Worm (Caenorhabditis elegans) whole organism, L4 larva: ENCODE results near the gene sly-1.
A peak's percentile ranks its signal among the peaks of the same experiment; 100 is the strongest.

ENCODE experiments used
- F10B5.3 ChIP-seq: sonication (generic microtip); optimal IDR thresholded peaks from 2 replicates; lab custom pipeline; 2016; ENCODE audit warnings: mild to moderate bottlenecking, missing genetic modification characterization, missing compliant biosample characterization
- F26F4.8 ChIP-seq: fragments of 200-800 bp; sonication (Bioruptor generic); conservative IDR thresholded peaks from 2 replicates; pipeline ENCODE4 v1.3.6; 2022; ENCODE audit warnings: missing genetic modification characterization, missing compliant biosample characterization
- R02D3.7 ChIP-seq: fragments of 150-350 bp; sonication (generic microtip); optimal IDR thresholded peaks from 3 replicates; lab custom pipeline; 2014; ENCODE audit warnings: missing biosample characterization, missing genetic modification characterization
- Y105C5A.15 ChIP-seq: fragments of 200-800 bp; sonication (Bioruptor generic); IDR thresholded peaks from 2 replicates; pipeline ENCODE4 v1.3.6; 2022; ENCODE audit warnings: missing genetic modification characterization, missing compliant biosample characterization
- Y5F2A.4 ChIP-seq: fragments of 200-800 bp; sonication (Bioruptor generic); optimal IDR thresholded peaks from 2 replicates; lab custom pipeline; 2018; ENCODE audit warnings: mild to moderate bottlenecking, missing genetic modification characterization, missing compliant biosample characterization
- Y75B8A.6 ChIP-seq: fragments of 200-800 bp; sonication (Bioruptor generic); IDR thresholded peaks from 2 replicates; pipeline ENCODE4 v1.3.6; 2022; ENCODE audit warnings: missing genetic modification reagents, missing genetic modification characterization, missing compliant biosample characterization
- arid-1 ChIP-seq: fragments of 200-800 bp; sonication (Bioruptor generic); conservative IDR thresholded peaks from 2 replicates; pipeline ENCODE4 v1.3.6; 2022; ENCODE audit warnings: missing genetic modification reagents, missing genetic modification characterization, missing compliant biosample characterization
- ceh-20 ChIP-seq: fragments of 200-800 bp; sonication (Bioruptor generic); IDR thresholded peaks from 2 replicates; pipeline ENCODE4 v1.3.6; 2022; ENCODE audit warnings: missing genetic modification reagents, missing genetic modification characterization, missing compliant biosample characterization
- ceh-82 ChIP-seq: sonication (generic microtip); optimal IDR thresholded peaks from 2 replicates; lab custom pipeline; 2017; ENCODE audit warnings: missing biosample characterization, missing genetic modification characterization
- daf-12 ChIP-seq: fragments of 150-350 bp; optimal IDR thresholded peaks from 2 replicates; lab custom pipeline; 2014; ENCODE audit warnings: missing biosample characterization, missing genetic modification reagents, missing genetic modification characterization
- daf-16 ChIP-seq, 3 experiments: sonication (generic microtip); optimal IDR thresholded peaks; 2 replicates each; lab custom pipeline; 2016 to 2017; ENCODE audit warnings: missing genetic modification characterization in 3 of 3, missing genetic modification reagents in 3 of 3, mild to moderate bottlenecking in 2 of 3, missing compliant biosample characterization in 2 of 3, missing biosample characterization in 1 of 3, moderate library complexity in 1 of 3
- dpl-1 ChIP-seq: fragments of 150-350 bp; optimal IDR thresholded peaks from 2 replicates; lab custom pipeline; 2014; ENCODE audit warnings: missing biosample characterization, missing genetic modification reagents, missing genetic modification characterization
- dve-1 ChIP-seq: sonication (generic microtip); optimal IDR thresholded peaks from 2 replicates; lab custom pipeline; 2017; ENCODE audit warnings: antibody characterized with exemption, mild to moderate bottlenecking, missing genetic modification characterization, missing compliant biosample characterization; ENCODE audit not compliant: insufficient read depth
- egl-27 ChIP-seq: sonication (generic microtip); optimal IDR thresholded peaks from 3 replicates; lab custom pipeline; 2017; ENCODE audit warnings: missing biosample characterization, missing genetic modification reagents, missing genetic modification characterization
- fkh-10 ChIP-seq: fragments of 150-350 bp; optimal IDR thresholded peaks from 2 replicates; lab custom pipeline; 2014; ENCODE audit warnings: missing biosample characterization, missing genetic modification reagents, missing genetic modification characterization
- hlh-11 ChIP-seq: fragments of 200-800 bp; sonication (Bioruptor generic); optimal IDR thresholded peaks from 2 replicates; lab custom pipeline; 2018; ENCODE audit warnings: mild to moderate bottlenecking, missing genetic modification characterization, missing compliant biosample characterization
- hmg-1.1 ChIP-seq: fragments of 200-800 bp; sonication (Bioruptor generic); IDR thresholded peaks from 2 replicates; pipeline ENCODE4 v1.3.6; 2022; ENCODE audit warnings: missing genetic modification reagents, missing genetic modification characterization, missing compliant biosample characterization
- lin-13 ChIP-seq: fragments of 150-350 bp; optimal IDR thresholded peaks from 2 replicates; lab custom pipeline; 2014; ENCODE audit warnings: missing biosample characterization, missing genetic modification reagents, missing genetic modification characterization
- lin-15B ChIP-seq: fragments of 150-350 bp; sonication (generic microtip); optimal IDR thresholded peaks from 3 replicates; lab custom pipeline; 2014; ENCODE audit warnings: missing biosample characterization, missing genetic modification characterization
- lsy-2 ChIP-seq, 2 experiments: fragments of 150-350 bp in 1 of 2; sonication (generic microtip) in 1 of 2; optimal IDR thresholded peaks; 2 replicates each; lab custom pipeline; 2014 to 2017; ENCODE audit warnings: missing biosample characterization in 2 of 2, missing genetic modification characterization in 2 of 2
- madf-5 ChIP-seq, 2 experiments: fragments of 200-800 bp; sonication (Bioruptor generic); IDR thresholded peaks; 2 replicates each; pipeline ENCODE4 v1.3.6; 2022; ENCODE audit warnings: missing compliant biosample characterization in 2 of 2, missing genetic modification characterization in 2 of 2
- mdl-1 ChIP-seq, 2 experiments: fragments of 150-350 bp in 1 of 2; sonication (generic microtip) in 1 of 2; optimal IDR thresholded peaks; 2 replicates each; lab custom pipeline; 2014 to 2017; ENCODE audit warnings: missing biosample characterization in 2 of 2, missing genetic modification characterization in 2 of 2
- mdt-29 ChIP-seq: fragments of 200-800 bp; sonication (Bioruptor generic); IDR thresholded peaks from 2 replicates; pipeline ENCODE4 v1.3.6; 2022; ENCODE audit warnings: missing genetic modification reagents, missing genetic modification characterization, missing compliant biosample characterization
- mes-2 ChIP-seq: sonication (generic microtip); optimal IDR thresholded peaks from 2 replicates; lab custom pipeline; 2016; ENCODE audit warnings: missing genotype, mild to moderate bottlenecking, missing genetic modification characterization, missing compliant biosample characterization; ENCODE audit not compliant: poor library complexity, severe bottlenecking
- mxl-3 ChIP-seq: fragments of 200-800 bp; sonication (Bioruptor generic); optimal IDR thresholded peaks from 2 replicates; lab custom pipeline; 2018; ENCODE audit warnings: mild to moderate bottlenecking, missing genetic modification characterization, missing compliant biosample characterization
- nhr-10 ChIP-seq: fragments of 150-350 bp; optimal IDR thresholded peaks from 2 replicates; lab custom pipeline; 2014; ENCODE audit warnings: missing biosample characterization, missing genetic modification characterization
- nhr-11 ChIP-seq: fragments of 150-350 bp; optimal IDR thresholded peaks from 2 replicates; lab custom pipeline; 2014; ENCODE audit warnings: missing biosample characterization, missing genetic modification characterization
- nhr-237 ChIP-seq: sonication (generic microtip); optimal IDR thresholded peaks from 2 replicates; lab custom pipeline; 2017; ENCODE audit warnings: missing biosample characterization, missing genetic modification characterization
- nhr-25 ChIP-seq: sonication (generic microtip); optimal IDR thresholded peaks from 2 replicates; lab custom pipeline; 2017; ENCODE audit warnings: missing genetic modification characterization, mild to moderate bottlenecking, missing compliant biosample characterization, antibody characterized with exemption, moderate library complexity, borderline replicate concordance; ENCODE audit not compliant: insufficient read depth
- nhr-28 ChIP-seq: fragments of 150-350 bp; optimal IDR thresholded peaks from 2 replicates; lab custom pipeline; 2014; ENCODE audit warnings: missing biosample characterization, missing genetic modification characterization
- nhr-41 ChIP-seq: fragments of 200-800 bp; sonication (Bioruptor generic); IDR thresholded peaks from 2 replicates; pipeline ENCODE4 v1.3.6; 2022; ENCODE audit warnings: missing genetic modification reagents, missing genetic modification characterization, missing compliant biosample characterization
- nhr-76 ChIP-seq: fragments of 150-350 bp; optimal IDR thresholded peaks from 2 replicates; lab custom pipeline; 2014; ENCODE audit warnings: missing biosample characterization, missing genetic modification characterization
- rbr-2 ChIP-seq: sonication (generic microtip); optimal IDR thresholded peaks from 2 replicates; lab custom pipeline; 2016; ENCODE audit warnings: missing genotype, missing genetic modification characterization, missing compliant biosample characterization
- set-16 ChIP-seq: fragments of 200-800 bp; sonication (Bioruptor generic); IDR thresholded peaks from 2 replicates; pipeline ENCODE4 v1.3.6; 2022; ENCODE audit warnings: missing genetic modification reagents, missing genetic modification characterization, missing compliant biosample characterization
- tra-1 ChIP-seq: fragments of 200-800 bp; sonication (Bioruptor generic); IDR thresholded peaks from 2 replicates; pipeline ENCODE4 v1.3.6; 2022; ENCODE audit warnings: missing genetic modification reagents, missing genetic modification characterization, missing compliant biosample characterization
- unc-39 ChIP-seq: sonication (generic microtip); optimal IDR thresholded peaks from 2 replicates; lab custom pipeline; 2017; ENCODE audit warnings: missing biosample characterization, missing genetic modification characterization
- unc-62 ChIP-seq, 3 experiments: fragments of 150-350 bp in 1 of 3; sonication (generic microtip); optimal IDR thresholded peaks in 2 of 3; peaks in 1 of 3; 1 replicate in 1 of 3; 2 replicates in 2 of 3; lab custom pipeline; 2014 to 2017; ENCODE audit warnings: missing biosample characterization in 3 of 3, missing genetic modification characterization in 3 of 3, missing genetic modification reagents in 3 of 3, missing genotype in 1 of 3
- zag-1 ChIP-seq: fragments of 150-350 bp; optimal IDR thresholded peaks from 2 replicates; lab custom pipeline; 2014; ENCODE audit warnings: missing biosample characterization, missing genetic modification characterization
- zip-2 ChIP-seq: fragments of 150-350 bp; optimal IDR thresholded peaks from 2 replicates; lab custom pipeline; 2014; ENCODE audit warnings: missing biosample characterization, missing genetic modification characterization
- ztf-11 ChIP-seq: fragments of 150-350 bp; optimal IDR thresholded peaks from 2 replicates; lab custom pipeline; 2014; ENCODE audit warnings: missing biosample characterization, missing genetic modification characterization

Gene sly-1

DNA sequence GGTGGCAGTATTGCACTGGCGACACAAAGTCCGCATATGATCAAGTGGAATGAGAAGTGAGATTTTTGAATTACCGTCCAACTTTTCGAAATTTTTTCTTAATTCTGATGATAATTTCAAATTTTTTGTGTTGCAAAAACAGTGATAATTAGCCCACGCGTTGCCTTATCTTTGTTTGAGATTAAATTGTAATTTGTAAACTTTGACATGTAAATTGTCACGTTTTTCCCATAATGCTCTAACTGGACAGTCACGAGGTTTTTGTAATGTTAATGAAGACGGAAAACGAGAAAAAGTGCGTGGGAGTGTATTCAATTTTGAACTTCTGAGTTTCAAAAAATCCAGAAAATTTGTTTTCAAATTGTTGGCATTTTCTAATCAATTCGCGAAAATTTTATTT lies 25.4 kb upstream of the sly-1 start (continued):
- peak; percentile 64 for TF ChIP-seq dve-1 (tag; lab: Kevin White, UChicago)
- peak; percentile 11 for TF ChIP-seq hlh-11

DNA sequence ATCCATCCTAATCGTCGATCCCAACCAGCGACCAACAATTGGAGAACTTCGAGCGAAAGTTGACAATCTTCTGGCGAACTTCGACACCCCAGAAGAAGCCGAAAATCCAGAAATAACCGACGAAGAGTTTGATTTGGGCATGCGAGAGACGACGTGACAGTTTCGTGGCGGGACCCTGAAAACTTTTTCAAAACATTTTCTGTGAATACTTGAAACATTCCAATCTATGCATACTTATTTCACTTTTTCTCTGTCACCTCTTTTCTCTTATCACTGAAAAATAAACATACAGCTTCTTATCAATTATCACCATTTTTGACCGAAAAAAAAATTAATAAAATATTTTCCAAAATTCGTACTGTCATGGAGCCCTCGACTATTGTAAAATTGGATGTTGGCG lies 24.9 kb upstream of the sly-1 start, which contains the start of gene D2045.8:
TSS of gene D2045.8 (plus strand) at position 301 of the 400 bp plus-strand sequence.
- TF ChIP-seq madf-5 (GFP tag; IDR thresholded peaks at IDR 0.05; lab: Robert Waterston, UW) (no peak), daf-16 (GFP tag; optimal IDR thresholded peaks at IDR 0.05; lab: Kevin White, UChicago) (no peak), daf-16 (tag; optimal IDR thresholded peaks at IDR 0.05; lab: Kevin White, UChicago) (peak; percentile 18)

DNA sequence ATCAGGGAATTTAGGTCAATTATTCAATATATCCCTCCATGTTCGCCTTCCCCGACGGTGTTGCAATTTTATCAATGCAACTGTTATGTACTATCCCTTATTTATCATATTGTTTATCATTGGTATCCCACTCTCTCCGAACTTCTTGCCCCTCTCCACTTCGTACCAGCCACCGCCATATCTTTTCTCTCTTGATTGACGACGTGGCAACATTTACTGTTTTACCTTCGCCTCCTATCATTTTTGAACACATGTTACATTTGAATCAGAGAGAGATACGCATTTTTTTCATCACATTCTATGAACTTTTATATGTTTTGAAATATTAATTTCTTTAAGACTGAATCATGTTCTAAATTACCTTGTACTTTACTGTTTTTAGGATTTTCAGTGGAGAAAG lies 20.4 kb upstream of the sly-1 start:
- TF ChIP-seq mxl-3 (GFP tag; lab: Kevin White, UChicago) (peak; percentile 45), lin-13 (GFP tag; lab: Kevin White, UChicago) (no peak), ztf-11 (no peak), unc-39 (no peak), zag-1 (tag; lab: Kevin White, UChicago) (no peak), nhr-28 (tag; lab: Kevin White, UChicago) (peak; percentile 34)

DNA sequence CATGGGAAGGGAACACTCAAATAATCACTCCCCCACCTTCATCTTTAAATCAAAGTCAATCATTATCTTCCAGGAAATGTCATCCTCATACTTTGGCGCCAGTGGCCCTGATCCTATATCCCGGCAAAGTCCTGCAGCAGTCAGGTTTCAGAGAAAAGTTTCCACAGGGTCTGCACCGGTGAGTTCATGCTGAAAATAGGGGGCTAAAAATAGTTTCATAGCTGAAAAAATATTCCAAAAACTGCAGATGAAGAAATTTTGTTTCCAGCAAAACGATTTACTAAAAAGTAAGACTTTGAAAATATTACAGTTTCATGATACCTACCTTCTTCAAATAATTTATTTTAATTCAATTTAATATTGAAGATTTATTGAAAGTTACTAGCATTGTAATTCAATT lies 18.8 kb upstream of the sly-1 start, which contains the start of gene ptr-25:
TSS of gene ptr-25 (plus strand) at position 73 of the 400 bp plus-strand sequence.
- TF ChIP-seq nhr-41 (GFP tag; lab: Robert Waterston, UW) (no peak), F10B5.3 (tag; lab: Kevin White, UChicago) (no peak), F26F4.8 (no peak), unc-62 (GFP tag; optimal IDR thresholded peaks at IDR 0.05 in 1 of 2; lab: Kevin White, UChicago) (peak in 1 of 2 experiments; percentile 94), unc-62 (tag; optimal IDR thresholded peaks at IDR 0.05; lab: Kevin White, UChicago) (no peak), Y75B8A.6 (no peak)

DNA sequence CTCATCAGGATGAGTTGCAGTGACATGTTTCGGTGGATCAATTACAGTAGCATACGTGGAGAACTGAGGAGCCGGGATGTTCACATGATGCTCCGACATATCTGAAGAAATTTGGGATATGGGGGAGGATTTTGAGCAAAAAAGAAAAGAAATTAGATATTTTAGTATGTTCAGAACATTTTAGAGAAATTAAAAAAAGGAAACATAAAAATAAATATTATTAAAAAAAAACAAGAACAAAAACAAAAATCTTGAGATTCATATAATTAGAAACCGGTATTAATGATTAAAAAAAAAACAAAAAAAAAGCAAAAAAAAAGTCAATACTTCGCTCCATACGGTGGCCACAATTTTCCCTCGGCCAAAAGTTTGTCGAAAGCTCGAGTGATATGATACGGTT lies 3.1 kb upstream of the sly-1 start, which contains the start of gene rab-33:
TSS of gene rab-33 (minus strand) at position 101 of the 400 bp plus-strand sequence.
- TF ChIP-seq nhr-41 (GFP tag; lab: Robert Waterston, UW) (no peak), Y105C5A.15 (no peak), nhr-10 (tag; lab: Kevin White, UChicago) (no peak), Y5F2A.4 (GFP tag; lab: Kevin White, UChicago) (no peak), tra-1 (GFP tag; lab: Robert Waterston, UW) (no peak), ceh-20 (GFP tag; lab: Robert Waterston, UW) (no peak), set-16 (GFP tag; lab: Robert Waterston, UW) (no peak), daf-12 (tag; lab: Kevin White, UChicago) (no peak), rbr-2 (tag; lab: Kevin White, UChicago) (no peak), mdl-1 (tag; optimal IDR thresholded peaks at IDR 0.05; lab: Kevin White, UChicago) (no peak), mes-2 (tag; lab: Kevin White, UChicago) (no peak), ceh-82 (tag; lab: Kevin White, UChicago) (no peak)
- TF ChIP-seq, all 104 proteins: peak for 0

DNA sequence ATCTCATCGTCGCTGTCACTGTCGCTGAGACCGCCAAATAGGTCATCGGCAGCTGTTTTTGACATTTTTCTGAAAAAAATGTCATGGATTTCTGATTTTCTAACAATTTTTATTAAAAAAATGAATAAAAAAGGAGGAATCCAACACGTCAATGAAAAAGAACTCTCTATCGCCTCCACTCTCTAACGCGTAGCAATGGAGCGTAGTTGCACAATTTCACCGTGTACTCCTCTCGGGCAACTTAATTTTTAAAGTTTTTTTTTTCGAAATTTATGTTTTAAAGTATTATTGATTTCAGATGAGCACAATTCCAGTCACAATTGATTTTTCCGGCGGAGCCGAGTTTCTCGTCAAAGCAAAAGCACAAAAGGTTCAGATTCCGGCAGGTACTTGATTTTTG lies 1.7 kb upstream of the sly-1 start, which contains the start of the genes taf-11.3 and urm-1:
TSS of gene taf-11.3 (minus strand) at position 69 of the 400 bp plus-strand sequence.
TSS of gene urm-1 (plus strand) at position 299 of the 400 bp plus-strand sequence.
- TF ChIP-seq nhr-11 (tag; lab: Kevin White, UChicago): no peak
- TF ChIP-seq arid-1 (GFP tag; lab: Robert Waterston, UW): 0 out of 2 replicates have a peak, but pooled peaks have one; percentile 30
- peak; percentile 37 for TF ChIP-seq lin-15B (tag; lab: Kevin White, UChicago)
- no peak for TF ChIP-seq mdl-1 (tag; optimal IDR thresholded peaks at IDR 0.05; lab: Kevin White, UChicago)
- no peak for TF ChIP-seq tra-1 (GFP tag; lab: Robert Waterston, UW)
- TF ChIP-seq nhr-237 (tag; lab: Kevin White, UChicago): no peak
- TF ChIP-seq dpl-1: peak; percentile 83
- TF ChIP-seq egl-27 (tag; lab: Kevin White, UChicago): no peak
- no peak for TF ChIP-seq fkh-10
- no peak for TF ChIP-seq nhr-76 (tag; lab: Kevin White, UChicago)
- no peak for TF ChIP-seq F10B5.3 (tag; lab: Kevin White, UChicago)
- TF ChIP-seq R02D3.7 (tag; lab: Kevin White, UChicago): no peak
- no peak for TF ChIP-seq mdt-29
- peak; percentile 52 for TF ChIP-seq hmg-1.1 (GFP tag; lab: Robert Waterston, UW)
- no peak for TF ChIP-seq nhr-28 (tag; lab: Kevin White, UChicago)
- TF ChIP-seq ceh-82 (tag; lab: Kevin White, UChicago): no peak
- TF ChIP-seq lsy-2 (tag; optimal IDR thresholded peaks at IDR 0.05; lab: Kevin White, UChicago): peak in 1 of 2 experiments; percentile 93
- no peak for TF ChIP-seq nhr-25 (tag; lab: Kevin White, UChicago)
- TF ChIP-seq ceh-20 (GFP tag; lab: Robert Waterston, UW): no peak
- no peak for TF ChIP-seq nhr-41 (GFP tag; lab: Robert Waterston, UW)
- TF ChIP-seq zip-2 (tag; lab: Kevin White, UChicago): no peak
